Worm (Caenorhabditis elegans) whole organism, young adult: ENCODE results near the gene psme-3.
A peak's percentile ranks its signal among the peaks of the same experiment; 100 is the strongest.

ENCODE experiments used
- C06A6.2 ChIP-seq: fragments of 200-800 bp; sonication (Bioruptor generic); conservative IDR thresholded peaks from 2 replicates; pipeline ENCODE4 v1.3.6; 2022; ENCODE audit warnings: missing genetic modification characterization, missing compliant biosample characterization
- F37B4.10 ChIP-seq: fragments of 200-800 bp; sonication (Bioruptor generic); IDR thresholded peaks from 2 replicates; pipeline ENCODE4 v1.3.6; 2022; ENCODE audit warnings: missing genetic modification characterization, missing compliant biosample characterization
- ZK185.1 ChIP-seq: sonication (generic microtip); optimal IDR thresholded peaks from 2 replicates; lab custom pipeline; 2016; ENCODE audit warnings: mild to moderate bottlenecking, missing genetic modification characterization, missing compliant biosample characterization; ENCODE audit not compliant: poor library complexity, severe bottlenecking
- dpff-1 ChIP-seq: sonication (generic microtip); optimal IDR thresholded peaks from 2 replicates; lab custom pipeline; 2017; ENCODE audit warnings: mild to moderate bottlenecking, missing genetic modification characterization, missing compliant biosample characterization
- egrh-3 ChIP-seq: fragments of 200-800 bp; sonication (Bioruptor generic); IDR thresholded peaks from 2 replicates; pipeline ENCODE4 v1.3.6; 2022; ENCODE audit warnings: missing genetic modification reagents, missing genetic modification characterization, missing compliant biosample characterization
- fkh-3 ChIP-seq: sonication (generic microtip); optimal IDR thresholded peaks from 2 replicates; lab custom pipeline; 2016; ENCODE audit warnings: mild to moderate bottlenecking, missing genetic modification characterization, missing compliant biosample characterization
- hmg-1.2 ChIP-seq: fragments of 200-800 bp; sonication (Bioruptor generic); IDR thresholded peaks from 2 replicates; pipeline ENCODE4 v1.3.6; 2022; ENCODE audit warnings: missing genetic modification reagents, missing genetic modification characterization, missing compliant biosample characterization
- lag-1 ChIP-seq: fragments of 200-800 bp; sonication (Bioruptor generic); IDR thresholded peaks from 2 replicates; pipeline ENCODE4 v1.3.6; 2022; ENCODE audit warnings: missing genetic modification reagents, missing genetic modification characterization, missing compliant biosample characterization
- lir-1 ChIP-seq: fragments of 200-800 bp; sonication (Bioruptor generic); conservative IDR thresholded peaks from 2 replicates; pipeline ENCODE4 v1.3.6; 2022; ENCODE audit warnings: missing genetic modification reagents, missing genetic modification characterization, missing compliant biosample characterization
- pha-4 ChIP-seq: fragments of 150-350 bp; sonication (generic microtip); optimal IDR thresholded peaks from 2 replicates; lab custom pipeline; 2014; ENCODE audit warnings: missing biosample characterization, missing genetic modification reagents, missing genetic modification characterization
- repo-1 ChIP-seq: sonication (generic microtip); optimal IDR thresholded peaks from 2 replicates; lab custom pipeline; 2017; ENCODE audit warnings: mild to moderate bottlenecking, missing genetic modification characterization, missing compliant biosample characterization
- snpc-4 ChIP-seq, 5 experiments: fragments of 150-350 bp in 1 of 5; sonication (generic microtip) in 4 of 5; optimal IDR thresholded peaks; 2 replicates each; lab custom pipeline; 2014 to 2018; ENCODE audit warnings: missing genetic modification characterization in 5 of 5, missing biosample characterization in 3 of 5, antibody characterized with exemption in 2 of 5, mild to moderate bottlenecking in 2 of 5, missing compliant biosample characterization in 2 of 5, missing genotype in 2 of 5, moderate library complexity in 2 of 5, missing genetic modification reagents in 1 of 5
- unc-130 ChIP-seq: sonication (generic microtip); optimal IDR thresholded peaks from 2 replicates; lab custom pipeline; 2016; ENCODE audit warnings: missing genetic modification reagents, missing genetic modification characterization, missing compliant biosample characterization
- unc-62 ChIP-seq: fragments of 150-350 bp; optimal IDR thresholded peaks from 2 replicates; lab custom pipeline; 2014; ENCODE audit warnings: missing biosample characterization, missing genetic modification reagents, missing genetic modification characterization

ce11 chrIII:11560504-11561202 lies 7.3 kb upstream of the psme-3 start, which contains the start of gene ztf-29:
- TF ChIP-seq unc-130 (GFP tag; lab: Kevin White, UChicago), result no peak
- TF ChIP-seq repo-1 (tag; lab: Kevin White, UChicago), result no peak
- no peak for TF ChIP-seq lag-1
- TF ChIP-seq lir-1, result no peak
- TF ChIP-seq pha-4 (tag; lab: Kevin White, UChicago), result no peak
- no peak for TF ChIP-seq egrh-3 (GFP tag; lab: Robert Waterston, UW)
- TF ChIP-seq hmg-1.2 (GFP tag; lab: Robert Waterston, UW), result peak; percentile 48
- no peak for TF ChIP-seq snpc-4 (GFP tag; optimal IDR thresholded peaks at IDR 0.05; lab: Kevin White, UChicago)
- no peak for TF ChIP-seq snpc-4 (tag; optimal IDR thresholded peaks at IDR 0.05; lab: Kevin White, UChicago)
- no peak for TF ChIP-seq unc-62 (GFP tag; lab: Kevin White, UChicago)
- no peak for TF ChIP-seq F37B4.10 (GFP tag; lab: Robert Waterston, UW)
- TF ChIP-seq fkh-3 (tag; lab: Kevin White, UChicago), result no peak
- TF ChIP-seq dpff-1, result no peak
- TF ChIP-seq C06A6.2 (GFP tag; lab: Robert Waterston, UW), result no peak
- TF ChIP-seq ZK185.1, result no peak
